Worm (Caenorhabditis elegans) whole organism, L4/young adult: ENCODE results near the gene T26C5.3.

ENCODE experiments used
- W03F9.2 ChIP-seq: fragments of 150-350 bp; optimal IDR thresholded peaks from 2 replicates; lab custom pipeline; 2014; ENCODE audit warnings: missing biosample characterization, missing genetic modification characterization
- dao-5 ChIP-seq: sonication (generic microtip); optimal IDR thresholded peaks from 2 replicates; lab custom pipeline; 2016; ENCODE audit warnings: missing genotype, missing genetic modification characterization, moderate library complexity, missing compliant biosample characterization
- him-1 ChIP-seq: sonication (generic microtip); optimal IDR thresholded peaks from 2 replicates; lab custom pipeline; 2016; ENCODE audit warnings: missing genotype, missing genetic modification reagents, missing genetic modification characterization, missing compliant biosample characterization

DNA sequence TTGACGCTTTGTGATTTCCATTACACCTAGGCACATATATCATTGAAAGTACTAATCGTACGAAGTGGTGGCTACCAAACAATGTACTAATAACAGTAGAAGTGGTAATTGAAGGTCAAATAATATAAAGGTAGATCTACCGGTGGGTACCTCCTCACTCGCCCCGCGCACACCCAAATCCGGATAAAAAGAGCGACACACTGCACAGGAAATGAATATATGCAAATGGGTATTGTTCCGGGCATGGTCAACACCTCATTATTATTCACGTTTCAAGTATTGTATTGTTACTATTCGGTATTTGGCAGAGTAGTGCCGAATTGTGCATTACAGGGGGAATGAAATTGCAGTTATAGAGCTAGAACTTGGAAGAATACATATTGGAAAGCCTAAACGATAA lies 29.9 kb downstream of the T26C5.3 start:
- TF ChIP-seq dao-5 (tag; lab: Kevin White, UChicago) = no peak
- no peak for TF ChIP-seq him-1
- no peak for TF ChIP-seq W03F9.2
